Worm (Caenorhabditis elegans) whole organism, dauer: ENCODE data around the gene ctsa-3.1.

ENCODE experiments used
- unc-62 ChIP-seq: sonication (generic microtip); optimal IDR thresholded peaks from 2 replicates; lab custom pipeline; 2017; ENCODE audit warnings: missing biosample characterization, missing genetic modification reagents, missing genetic modification characterization

The ctsa-3.1 gene

ce11 chrII:7211280-7211679 is 21.4 kb upstream of the ctsa-3.1 start, which contains the start of gene E04F6.8:
TSS of gene E04F6.8 (minus strand) at chrII:7211380.
- no peak for TF ChIP-seq unc-62 (GFP tag; lab: Kevin White, UChicago)

- TF ChIP-seq unc-62 (GFP tag; lab: Kevin White, UChicago), result no peak
These were observed 20.6 kb upstream of the ctsa-3.1 start, which contains the start of gene E04F6.9 for ce11 chrII:7212059-7212458. TSS of gene E04F6.9 (minus strand) at chrII:7212159.

- no peak for TF ChIP-seq unc-62 (GFP tag; lab: Kevin White, UChicago)
These were observed 15.6 kb upstream of the ctsa-3.1 start, which contains the start of gene E04F6.10 for ce11 chrII:7217047-7217446. TSS of gene E04F6.10 (minus strand) at chrII:7217147.

ce11 chrII:7224074-7224473 is 8.6 kb upstream of the ctsa-3.1 start:
- TF ChIP-seq unc-62 (GFP tag; lab: Kevin White, UChicago), result no peak

ce11 chrII:7225864-7226522 is 6.7 kb upstream of the ctsa-3.1 start, which contains the start of gene clh-3:
TSS of gene clh-3 (minus strand) at chrII:7225914.
- no peak for TF ChIP-seq unc-62 (GFP tag; lab: Kevin White, UChicago)

ce11 chrII:7228646-7229200 is 3.9 kb upstream of the ctsa-3.1 start, which contains the start of gene F32A5.4:
TSS of gene F32A5.4 (plus strand) at chrII:7229150.
- TF ChIP-seq unc-62 (GFP tag; lab: Kevin White, UChicago), result no peak

ce11 chrII:7230684-7231083 is 2.0 kb upstream of the ctsa-3.1 start:
- no peak for TF ChIP-seq unc-62 (GFP tag; lab: Kevin White, UChicago)

ce11 chrII:7231951-7232350 is 702 bp upstream of the ctsa-3.1 start:
- no peak for TF ChIP-seq unc-62 (GFP tag; lab: Kevin White, UChicago)

ce11 chrII:7233274-7233673 is 621 bp downstream of the ctsa-3.1 start:
- no peak for TF ChIP-seq unc-62 (GFP tag; lab: Kevin White, UChicago)

- no peak for TF ChIP-seq unc-62 (GFP tag; lab: Kevin White, UChicago)
These were observed 4.3 kb downstream of the ctsa-3.1 start for ce11 chrII:7236937-7237336.

- TF ChIP-seq unc-62 (GFP tag; lab: Kevin White, UChicago), result no peak
These were observed 5.6 kb downstream of the ctsa-3.1 start, which contains the start of gene aqp-1 for ce11 chrII:7238248-7238647. TSS of gene aqp-1 (minus strand) at chrII:7238349.

ce11 chrII:7238791-7239190 is 6.1 kb downstream of the ctsa-3.1 start:
- TF ChIP-seq unc-62 (GFP tag; lab: Kevin White, UChicago), result no peak

- TF ChIP-seq unc-62 (GFP tag; lab: Kevin White, UChicago), result no peak
These were observed 7.1 kb downstream of the ctsa-3.1 start for ce11 chrII:7239705-7240104.

ce11 chrII:7242754-7243153 is 10.1 kb downstream of the ctsa-3.1 start:
- no peak for TF ChIP-seq unc-62 (GFP tag; lab: Kevin White, UChicago)

- TF ChIP-seq unc-62 (GFP tag; lab: Kevin White, UChicago), result no peak
These were observed 12.9 kb downstream of the ctsa-3.1 start, which contains the start of gene skpo-3 for ce11 chrII:7245576-7245975. TSS of gene skpo-3 (plus strand) at chrII:7245876.

- TF ChIP-seq unc-62 (GFP tag; lab: Kevin White, UChicago), result no peak
These were observed 19.3 kb downstream of the ctsa-3.1 start, which contains the start of the genes prx-13 and ada-2 for ce11 chrII:7251978-7252377. TSS of gene prx-13 (minus strand) at chrII:7252015. TSS of gene ada-2 (plus strand) at chrII:7252259.

- TF ChIP-seq unc-62 (GFP tag; lab: Kevin White, UChicago), result no peak
These were observed 20.4 kb downstream of the ctsa-3.1 start, which contains the start of gene lsm-4 for ce11 chrII:7253073-7253472. TSS of gene lsm-4 (minus strand) at chrII:7253163.
